Worm (Caenorhabditis elegans) whole organism, L2 larva: ENCODE data around the gene clec-26.

Source experiments
- ama-1 ChIP-seq: fragments of 150-350 bp; optimal IDR thresholded peaks from 2 replicates; lab custom pipeline; 2018; ENCODE audit warnings: inconsistent platforms
- lin-13 ChIP-seq: fragments of 150-350 bp; optimal IDR thresholded peaks from 2 replicates; lab custom pipeline; 2014; ENCODE audit warnings: missing biosample characterization, missing genetic modification reagents, missing genetic modification characterization
- lin-39 ChIP-seq: fragments of 150-350 bp; optimal IDR thresholded peaks from 2 replicates; lab custom pipeline; 2014; ENCODE audit warnings: missing biosample characterization, missing genetic modification reagents, missing genetic modification characterization
- lsy-2 ChIP-seq, 2 experiments: fragments of 150-350 bp in 1 of 2; sonication (generic microtip) in 1 of 2; optimal IDR thresholded peaks; 2 replicates each; lab custom pipeline; 2014 to 2017; ENCODE audit warnings: missing biosample characterization in 2 of 2, missing genetic modification characterization in 2 of 2
- mdl-1 ChIP-seq, 2 experiments: fragments of 150-350 bp in 1 of 2; sonication (generic microtip) in 1 of 2; optimal IDR thresholded peaks; 2 replicates each; lab custom pipeline; 2017; ENCODE audit warnings: missing biosample characterization in 2 of 2, missing genetic modification characterization in 2 of 2
- nhr-11 ChIP-seq: fragments of 150-350 bp; optimal IDR thresholded peaks from 2 replicates; lab custom pipeline; 2014; ENCODE audit warnings: missing biosample characterization, missing genetic modification characterization
- nhr-77 ChIP-seq: fragments of 150-350 bp; optimal IDR thresholded peaks from 2 replicates; lab custom pipeline; 2014; ENCODE audit warnings: missing biosample characterization, missing genetic modification characterization

DNA sequence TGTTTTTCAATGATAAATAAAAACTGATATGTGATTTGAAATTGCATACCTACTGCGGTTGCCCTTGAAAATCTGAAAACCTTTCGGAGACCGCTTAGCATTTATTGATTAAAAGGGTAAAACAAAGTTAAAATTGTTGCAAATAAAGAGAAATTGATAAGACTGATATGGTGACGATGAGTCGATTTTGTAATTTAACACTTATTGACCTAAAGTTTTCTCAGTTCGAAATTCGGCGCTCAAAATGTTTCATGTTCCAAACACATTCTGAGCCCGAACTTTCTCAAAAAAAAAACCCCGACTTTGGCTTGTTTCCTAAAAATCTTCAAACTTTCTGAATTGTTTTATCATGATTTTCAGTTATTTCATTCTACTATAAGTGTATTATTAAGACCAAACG is 7.5 kb upstream of the clec-26 start, which contains the start of gene clec-40:
- TF ChIP-seq lsy-2 (tag; optimal IDR thresholded peaks at IDR 0.05; lab: Kevin White, UChicago) (no peak), ama-1 (no peak), nhr-77 (no peak), lin-39 (tag; lab: Kevin White, UChicago) (no peak), lin-13 (GFP tag; lab: Kevin White, UChicago) (no peak), mdl-1 (tag; optimal IDR thresholded peaks at IDR 0.05; lab: Kevin White, UChicago) (no peak), nhr-11 (tag; lab: Kevin White, UChicago) (no peak)
